Fruit fly (Drosophila melanogaster) whole organism, embryonic: Measurements from ENCODE around the gene e.
A peak's percentile ranks its signal among the peaks of the same experiment; 100 is the strongest.

Source experiments
- ATbp ChIP-seq: fragments of 200-800 bp; sonication (Bioruptor generic); optimal IDR thresholded peaks from 2 replicates; lab custom pipeline; 2017; ENCODE audit warnings: missing biosample characterization, mild to moderate bottlenecking, missing genetic modification characterization, missing genetic modification reagents
- Adf1 ChIP-seq: fragments of 200-800 bp; sonication (Bioruptor generic); IDR thresholded peaks from 2 replicates; pipeline ENCODE4 v1.3.6; 2022; ENCODE audit warnings: missing biosample characterization, missing genetic modification characterization
- B-H1 ChIP-seq: fragments of 200-800 bp; sonication (Bioruptor generic); IDR thresholded peaks from 3 replicates; pipeline ENCODE4 v1.3.6; 2022; ENCODE audit warnings: missing biosample characterization, missing genetic modification characterization
- CG10209 ChIP-seq: fragments of 200-800 bp; sonication (Bioruptor generic); optimal IDR thresholded peaks from 3 replicates; lab custom pipeline; 2017; ENCODE audit warnings: missing biosample characterization, mild to moderate bottlenecking, missing genetic modification characterization, missing genetic modification reagents
- CG10274 ChIP-seq: fragments of 200-800 bp; sonication (Bioruptor generic); optimal IDR thresholded peaks from 3 replicates; lab custom pipeline; 2017; ENCODE audit warnings: missing biosample characterization, mild to moderate bottlenecking, missing genetic modification characterization
- CG11398 ChIP-seq: fragments of 200-800 bp; sonication (Bioruptor generic); optimal IDR thresholded peaks from 2 replicates; lab custom pipeline; 2016; ENCODE audit warnings: missing biosample characterization, missing genetic modification characterization
- CG11723 ChIP-seq: fragments of 200-800 bp; sonication (Bioruptor generic); optimal IDR thresholded peaks from 2 replicates; lab custom pipeline; 2017; ENCODE audit warnings: missing biosample characterization, mild to moderate bottlenecking, missing genetic modification characterization
- CG12744 ChIP-seq: fragments of 200-800 bp; sonication (Bioruptor generic); optimal IDR thresholded peaks from 2 replicates; lab custom pipeline; 2016; ENCODE audit warnings: missing biosample characterization, missing genetic modification characterization
- CG13287 ChIP-seq: fragments of 200-800 bp; sonication (Bioruptor generic); IDR thresholded peaks from 2 replicates; pipeline ENCODE4 v1.3.6; 2022; ENCODE audit warnings: missing biosample characterization, missing genetic modification characterization; ENCODE audit not compliant: partially characterized antibody
- CG13424 ChIP-seq: fragments of 200-800 bp; sonication (Bioruptor generic); optimal IDR thresholded peaks from 2 replicates; lab custom pipeline; 2019; ENCODE audit warnings: missing biosample characterization, mild to moderate bottlenecking, missing genetic modification characterization, moderate library complexity
- CG15479 ChIP-seq: fragments of 200-800 bp; sonication (Bioruptor generic); optimal IDR thresholded peaks from 3 replicates; lab custom pipeline; 2019; ENCODE audit warnings: missing biosample characterization, mild to moderate bottlenecking, missing genetic modification characterization, moderate library complexity
- CG15601 ChIP-seq: fragments of 200-800 bp; sonication (Bioruptor generic); optimal IDR thresholded peaks from 3 replicates; lab custom pipeline; 2019; ENCODE audit warnings: missing biosample characterization, mild to moderate bottlenecking, missing genetic modification characterization, moderate library complexity
- CG1602 ChIP-seq: fragments of 200-800 bp; sonication (Bioruptor generic); optimal IDR thresholded peaks from 3 replicates; lab custom pipeline; 2016; ENCODE audit warnings: missing biosample characterization, missing genetic modification characterization
- CG18476 ChIP-seq: fragments of 200-800 bp; sonication (Bioruptor generic); optimal IDR thresholded peaks from 2 replicates; lab custom pipeline; 2016; ENCODE audit warnings: missing biosample characterization, mild to moderate bottlenecking, missing genetic modification characterization
- CG32767 ChIP-seq: fragments of 200-800 bp; sonication (Bioruptor generic); IDR thresholded peaks from 2 replicates; pipeline ENCODE4 v1.3.6; 2022; ENCODE audit warnings: missing biosample characterization, missing genetic modification characterization
- CG4707 ChIP-seq: fragments of 200-800 bp; sonication (Bioruptor generic); optimal IDR thresholded peaks from 2 replicates; lab custom pipeline; 2018; ENCODE audit warnings: missing biosample characterization, mild to moderate bottlenecking, missing genetic modification characterization, moderate library complexity
- CG6175 ChIP-seq: fragments of 200-800 bp; sonication (Bioruptor generic); IDR thresholded peaks from 3 replicates; pipeline ENCODE4 v1.3.6; 2022; ENCODE audit warnings: missing biosample characterization, missing genetic modification characterization
- CG6791 ChIP-seq: fragments of 200-800 bp; sonication (Bioruptor generic); IDR thresholded peaks from 3 replicates; pipeline ENCODE4 v1.3.6; 2022; ENCODE audit warnings: missing biosample characterization, missing genetic modification characterization; ENCODE audit not compliant: partially characterized antibody
- CG7987 ChIP-seq: fragments of 200-800 bp; sonication (Bioruptor generic); optimal IDR thresholded peaks from 2 replicates; lab custom pipeline; 2018; ENCODE audit warnings: missing biosample characterization, mild to moderate bottlenecking, missing genetic modification characterization, moderate library complexity
- CG8290 ChIP-seq, 3 experiments: fragments of 200-800 bp; sonication (Bioruptor generic); optimal IDR thresholded peaks; 2 replicates each; lab custom pipeline; 2016 to 2019; ENCODE audit warnings: missing biosample characterization in 3 of 3, missing genetic modification characterization in 3 of 3, mild to moderate bottlenecking in 2 of 3, moderate library complexity in 1 of 3
- CrebB ChIP-seq: fragments of 200-800 bp; sonication (Bioruptor generic); optimal IDR thresholded peaks from 3 replicates; lab custom pipeline; 2018; ENCODE audit warnings: missing biosample characterization, mild to moderate bottlenecking, missing genetic modification characterization
- Dek ChIP-seq: fragments of 200-800 bp; sonication (Bioruptor generic); optimal IDR thresholded peaks from 3 replicates; lab custom pipeline; 2019; ENCODE audit warnings: missing biosample characterization, mild to moderate bottlenecking, missing genetic modification characterization, moderate library complexity
- Fer1 ChIP-seq: fragments of 200-800 bp; sonication (Bioruptor generic); optimal IDR thresholded peaks from 2 replicates; lab custom pipeline; 2017; ENCODE audit warnings: missing biosample characterization, mild to moderate bottlenecking, missing genetic modification characterization
- HLH54F ChIP-seq: fragments of 200-800 bp; sonication (Bioruptor generic); optimal IDR thresholded peaks from 3 replicates; lab custom pipeline; 2016; ENCODE audit warnings: missing biosample characterization, missing genetic modification characterization
- Hsf ChIP-seq: fragments of 200-800 bp; sonication (Bioruptor generic); optimal IDR thresholded peaks from 3 replicates; lab custom pipeline; 2016; ENCODE audit warnings: missing biosample characterization, missing genetic modification characterization
- MTF-1 ChIP-seq: fragments of 200-800 bp; sonication (Bioruptor generic); optimal IDR thresholded peaks from 2 replicates; lab custom pipeline; 2018; ENCODE audit warnings: missing biosample characterization, mild to moderate bottlenecking, missing genetic modification characterization, borderline replicate concordance
- Oli ChIP-seq: fragments of 200-800 bp; sonication (Bioruptor generic); optimal IDR thresholded peaks from 2 replicates; lab custom pipeline; 2018; ENCODE audit warnings: missing biosample characterization, mild to moderate bottlenecking, missing genetic modification characterization, moderate library complexity
- Rx ChIP-seq: fragments of 200-800 bp; sonication (Bioruptor generic); IDR thresholded peaks from 2 replicates; pipeline ENCODE4 v1.3.6; 2022; ENCODE audit warnings: missing biosample characterization, missing genetic modification characterization
- TFAM ChIP-seq: fragments of 200-800 bp; sonication (Bioruptor generic); optimal IDR thresholded peaks from 2 replicates; lab custom pipeline; 2017; ENCODE audit warnings: missing biosample characterization, missing genetic modification characterization, inconsistent platforms
- Taf1 ChIP-seq: fragments of 200-800 bp; sonication (Bioruptor generic); IDR thresholded peaks from 2 replicates; pipeline ENCODE4 v1.3.6; 2022; ENCODE audit warnings: missing biosample characterization, missing genetic modification characterization
- al ChIP-seq: fragments of 200-800 bp; sonication (Bioruptor generic); IDR thresholded peaks from 2 replicates; pipeline ENCODE4 v1.3.6; 2022; ENCODE audit warnings: missing biosample characterization, missing genetic modification characterization
- ase ChIP-seq: fragments of 200-800 bp; sonication (Bioruptor generic); IDR thresholded peaks from 3 replicates; pipeline ENCODE4 v1.3.6; 2022; ENCODE audit warnings: missing biosample characterization, missing genetic modification characterization
- bigmax ChIP-seq: fragments of 200-800 bp; sonication (Bioruptor generic); optimal IDR thresholded peaks from 2 replicates; lab custom pipeline; 2018; ENCODE audit warnings: missing biosample characterization, mild to moderate bottlenecking, missing genetic modification characterization
- da ChIP-seq: fragments of 200-800 bp; sonication (Bioruptor generic); optimal IDR thresholded peaks from 2 replicates; lab custom pipeline; 2016; ENCODE audit warnings: missing biosample characterization, missing genetic modification characterization
- dati ChIP-seq: fragments of 200-800 bp; sonication (Bioruptor generic); IDR thresholded peaks from 2 replicates; pipeline ENCODE4 v1.3.6; 2022; ENCODE audit warnings: missing biosample characterization, missing genetic modification characterization
- esg ChIP-seq: fragments of 200-800 bp; sonication (Bioruptor generic); conservative IDR thresholded peaks from 2 replicates; pipeline ENCODE4 v1.3.6; 2022; ENCODE audit warnings: missing biosample characterization, missing genetic modification characterization
- fd64A ChIP-seq: fragments of 200-800 bp; sonication (Bioruptor generic); optimal IDR thresholded peaks from 3 replicates; lab custom pipeline; 2018; ENCODE audit warnings: missing biosample characterization, mild to moderate bottlenecking, missing genetic modification characterization
- grn ChIP-seq: fragments of 200-800 bp; sonication (Bioruptor generic); optimal IDR thresholded peaks from 3 replicates; lab custom pipeline; 2017; ENCODE audit warnings: missing biosample characterization, missing genetic modification characterization
- phol ChIP-seq: fragments of 200-800 bp; sonication (Bioruptor generic); optimal IDR thresholded peaks from 3 replicates; lab custom pipeline; 2018; ENCODE audit warnings: missing biosample characterization, mild to moderate bottlenecking, missing genetic modification characterization, moderate library complexity
- pita ChIP-seq: fragments of 200-800 bp; sonication (Bioruptor generic); optimal IDR thresholded peaks from 2 replicates; lab custom pipeline; 2017; ENCODE audit warnings: missing biosample characterization, mild to moderate bottlenecking, missing genetic modification characterization
- ro ChIP-seq: fragments of 200-800 bp; sonication (Bioruptor generic); IDR thresholded peaks from 2 replicates; pipeline ENCODE4 v1.3.6; 2022; ENCODE audit warnings: missing biosample characterization, missing genetic modification characterization
- slbo ChIP-seq: fragments of 200-800 bp; sonication (Bioruptor generic); IDR thresholded peaks from 2 replicates; pipeline ENCODE4 v1.3.6; 2022; ENCODE audit warnings: missing biosample characterization, missing genetic modification characterization
- slou ChIP-seq: fragments of 200-800 bp; sonication (Bioruptor generic); optimal IDR thresholded peaks from 3 replicates; lab custom pipeline; 2016; ENCODE audit warnings: missing biosample characterization, missing genetic modification characterization
- so ChIP-seq: fragments of 200-800 bp; sonication (Bioruptor generic); IDR thresholded peaks from 3 replicates; pipeline ENCODE4 v1.3.6; 2022; ENCODE audit warnings: missing biosample characterization, missing genetic modification characterization
- twi ChIP-seq: fragments of 200-800 bp; optimal IDR thresholded peaks from 2 replicates; lab custom pipeline; 2019; ENCODE audit warnings: missing biosample characterization, mild to moderate bottlenecking, missing genetic modification characterization, moderate library complexity
- vnd ChIP-seq: fragments of 200-800 bp; sonication (Bioruptor generic); IDR thresholded peaks from 3 replicates; pipeline ENCODE4 v1.3.6; 2022; ENCODE audit warnings: missing biosample characterization, missing genetic modification characterization; ENCODE audit not compliant: partially characterized antibody
- vvl ChIP-seq: fragments of 200-800 bp; sonication (Bioruptor generic); IDR thresholded peaks from 2 replicates; pipeline ENCODE4 v1.3.6; 2022; ENCODE audit warnings: missing biosample characterization, missing genetic modification characterization
- wdn ChIP-seq: fragments of 200-800 bp; sonication (Bioruptor generic); IDR thresholded peaks from 2 replicates; pipeline ENCODE4 v1.3.6; 2022; ENCODE audit warnings: missing biosample characterization, missing genetic modification characterization
- zfh2 ChIP-seq: fragments of 200-800 bp; sonication (Bioruptor generic); optimal IDR thresholded peaks from 2 replicates; lab custom pipeline; 2016; ENCODE audit warnings: missing biosample characterization, missing genetic modification characterization

e gene

DNA sequence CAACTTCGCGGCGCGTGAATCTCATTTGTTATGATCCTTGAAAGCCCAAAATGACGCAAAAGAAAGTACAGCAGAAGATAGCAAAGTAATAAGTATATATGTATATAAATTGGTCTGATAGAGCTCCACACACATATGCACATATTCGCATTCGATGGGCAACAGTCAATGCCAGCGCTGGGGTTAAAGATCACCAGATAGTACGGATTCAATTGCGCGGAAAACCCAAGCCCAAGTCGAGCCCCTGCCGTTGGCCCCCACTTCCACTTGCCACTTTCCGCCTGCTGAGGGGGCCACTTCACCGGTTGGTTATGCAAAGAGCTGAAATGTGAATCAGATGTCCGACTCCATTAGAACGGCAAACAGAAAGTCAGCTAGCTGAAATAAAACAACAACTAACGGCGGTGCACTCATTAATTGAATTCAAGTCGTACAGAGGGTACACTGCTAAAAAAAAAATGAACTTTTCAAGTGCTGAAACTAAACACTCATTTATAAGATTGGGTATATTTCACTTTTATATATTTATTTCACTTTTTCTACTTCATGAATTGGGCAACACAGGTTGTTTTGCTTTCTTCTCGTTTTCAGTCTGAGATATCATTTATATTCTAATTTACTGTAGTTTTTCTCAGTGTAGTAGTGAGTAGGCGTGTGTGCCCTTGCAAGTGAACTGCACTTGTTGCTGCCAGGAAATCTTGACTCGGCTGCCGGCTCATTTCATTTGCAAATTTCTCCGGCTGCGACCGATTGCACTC lies 41.6 kb downstream of the e start (continued):
- TF ChIP-seq dati (no peak), CG18476 (GFP tag; lab: Kevin White, UChicago) (no peak), Adf1 (GFP tag; lab: Robert Waterston, UW) (no peak), CG8290 (GFP tag; optimal IDR thresholded peaks at IDR 0.05; lab: Kevin White, UChicago) (no peak), CG8290 (tag; optimal IDR thresholded peaks at IDR 0.05; lab: Kevin White, UChicago) (no peak), so (GFP tag; lab: Robert Waterston, UW) (peak; percentile 17; the same call in 1 of the 3 replicates), Hsf (GFP tag; lab: Kevin White, UChicago) (peak; percentile 2), ase (GFP tag; lab: Robert Waterston, UW) (no peak), Rx (GFP tag; lab: Robert Waterston, UW) (no peak; the same call in 1 of the 2 replicates), slou (GFP tag; lab: Kevin White, UChicago) (no peak), CG15601 (tag; lab: Kevin White, UChicago) (no peak), CG15479 (GFP tag; lab: Kevin White, UChicago) (no peak), zfh2 (GFP tag; lab: Kevin White, UChicago) (no peak), al (no peak), CG6175 (no peak), fd64A (GFP tag; lab: Kevin White, UChicago) (no peak), ro (GFP tag; lab: Robert Waterston, UW) (no peak), CG11723 (GFP tag; lab: Kevin White, UChicago) (no peak), HLH54F (no peak), CG13287 (GFP tag; lab: Robert Waterston, UW) (no peak), vvl (0 out of 2 replicates have a peak, but pooled peaks have one; percentile 36), Dek (no peak), B-H1 (GFP tag; lab: Robert Waterston, UW) (no peak), CG32767 (GFP tag; lab: Robert Waterston, UW) (no peak; the same call in 1 of the 2 replicates), CG11398 (GFP tag; lab: Kevin White, UChicago) (no peak), ATbp (GFP tag; lab: Kevin White, UChicago) (peak; percentile 6), Fer1 (GFP tag; lab: Kevin White, UChicago) (no peak), CrebB (tag; lab: Kevin White, UChicago) (no peak), TFAM (GFP tag; lab: Kevin White, UChicago) (no peak), CG6791 (GFP tag; lab: Robert Waterston, UW) (no peak), CG10274 (GFP tag; lab: Kevin White, UChicago) (no peak), bigmax (GFP tag; lab: Kevin White, UChicago) (no peak), CG4707 (no peak), CG12744 (GFP tag; lab: Kevin White, UChicago) (no peak), CG1602 (GFP tag; lab: Kevin White, UChicago) (no peak), Oli (tag; lab: Kevin White, UChicago) (peak; percentile 32), pita (GFP tag; lab: Kevin White, UChicago) (no peak), da (GFP tag; lab: Kevin White, UChicago) (no peak), slbo (GFP tag; lab: Robert Waterston, UW) (peak; percentile 44; the same call in 1 of the 2 replicates), twi (tag; lab: Kevin White, UChicago) (no peak), vnd (GFP tag; lab: Robert Waterston, UW) (no peak), wdn (GFP tag; lab: Robert Waterston, UW) (no peak), Taf1 (GFP tag; lab: Robert Waterston, UW) (no peak), grn (GFP tag; lab: Kevin White, UChicago) (no peak), CG7987 (no peak), phol (tag; lab: Kevin White, UChicago) (peak; percentile 34), CG13424 (tag; lab: Kevin White, UChicago) (no peak), esg (peak; percentile 7; the same call in 1 of the 2 replicates), MTF-1 (GFP tag; lab: Kevin White, UChicago) (no peak), CG10209 (GFP tag; lab: Kevin White, UChicago) (no peak)
